Worm (Caenorhabditis elegans): Measurements from ENCODE around the gene ndub-3.

- no peak for TF ChIP-seq skn-1 (tag; optimal IDR thresholded peaks at IDR 0.05)
- TF ChIP-seq vab-15 (tag; optimal IDR thresholded peaks at IDR 0.05): no peak
- no peak for TF ChIP-seq mdl-1 (tag; optimal IDR thresholded peaks at IDR 0.05)
- TF ChIP-seq ztf-11 (tag; optimal IDR thresholded peaks at IDR 0.05): no peak
- TF ChIP-seq nhr-28 (tag; optimal IDR thresholded peaks at IDR 0.05): no peak
- no peak for TF ChIP-seq elt-3 (tag; optimal IDR thresholded peaks at IDR 0.05)
- TF ChIP-seq ces-1 (GFP tag; optimal IDR thresholded peaks at IDR 0.05): no peak
- TF ChIP-seq mef-2 (tag; optimal IDR thresholded peaks at IDR 0.05): no peak
- TF ChIP-seq nhr-11 (tag; optimal IDR thresholded peaks at IDR 0.05): no peak
- TF ChIP-seq xbp-1 (tag; optimal IDR thresholded peaks at IDR 0.05): no peak
Measured at ce11 chrII:8961450-8961849, 3.2 kb downstream of the ndub-3 start.

Measured in whole organism, L1 larva.